Worm (Caenorhabditis elegans): ENCODE measurements around the gene CD4.1.

Gene CD4.1

DNA sequence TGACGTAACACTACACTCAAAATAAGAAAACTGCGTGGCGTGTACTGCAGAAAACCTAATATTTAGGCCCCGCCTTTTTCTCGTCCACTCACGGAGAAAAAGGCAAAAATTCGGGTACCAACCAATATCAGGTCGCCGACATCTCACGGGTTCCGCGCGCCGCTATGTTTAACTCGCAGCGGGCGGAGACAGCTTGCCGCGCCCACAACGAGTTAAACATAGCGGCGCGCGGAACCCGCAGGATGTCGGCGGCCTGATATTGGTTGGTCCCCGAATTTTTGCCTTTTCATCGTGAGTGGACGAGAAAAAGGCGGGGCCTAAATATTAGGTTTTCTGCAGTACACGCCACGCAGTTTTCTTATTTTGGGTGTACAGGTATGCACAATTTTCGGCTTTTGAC is 3.9 kb upstream of the CD4.1 start:
- TF ChIP-seq set-16 (GFP tag; IDR thresholded peaks at IDR 0.05) = peak; percentile 28; the same call in 1 of the 2 replicates
- TF ChIP-seq aha-1 (tag) = peak; percentile 28

DNA sequence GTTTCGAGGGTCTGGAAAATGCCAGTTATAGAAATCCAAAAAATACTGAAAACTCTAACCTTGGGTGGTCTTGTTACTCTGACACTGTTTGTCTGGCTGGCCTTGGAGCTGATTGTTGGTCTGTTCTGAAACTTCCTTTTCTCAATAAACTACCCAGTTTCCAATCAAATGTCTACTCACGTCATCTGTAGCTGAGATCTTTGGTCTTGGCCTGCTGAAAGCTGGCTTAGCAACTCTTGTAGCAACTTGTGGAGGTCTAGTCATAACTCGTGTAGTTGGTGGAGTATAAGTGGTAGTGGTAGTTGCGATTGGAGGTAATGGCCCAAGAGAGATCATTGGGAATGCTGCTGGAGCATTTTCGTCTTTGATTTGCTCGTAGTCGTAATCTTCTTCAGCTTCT is 3.8 kb downstream of the CD4.1 start:
- peak in 1 of 2 experiments; percentile 91 for TF ChIP-seq unc-62 (GFP tag; optimal IDR thresholded peaks at IDR 0.05 in 1 of 2)
- TF ChIP-seq unc-62 (tag; optimal IDR thresholded peaks at IDR 0.05) = no peak
- no peak for TF ChIP-seq madf-5 (GFP tag; IDR thresholded peaks at IDR 0.05)

DNA sequence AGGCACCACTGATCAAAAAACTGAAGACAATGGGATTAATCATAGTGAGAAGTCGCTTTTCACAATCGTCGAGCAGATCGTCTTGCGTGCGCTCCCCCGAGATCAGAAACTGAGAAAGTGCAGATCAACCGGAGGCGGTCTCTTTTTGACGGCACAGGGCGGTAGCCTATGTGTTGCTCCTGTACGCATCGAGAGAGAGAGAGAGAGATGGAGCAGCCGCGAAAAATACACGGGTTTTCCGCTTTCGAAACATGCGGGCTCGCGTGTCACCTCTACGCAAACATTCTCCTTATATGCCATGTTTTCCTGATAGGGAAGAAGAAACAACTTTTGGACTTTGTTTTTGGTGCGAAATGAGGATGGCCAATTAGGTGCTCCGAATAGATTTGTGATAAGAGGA is 6.8 kb downstream of the CD4.1 start, which contains the start of gene lrpc-1:
TSS of gene lrpc-1 (minus strand) at position 101 of the 400 bp plus-strand sequence.
- TF ChIP-seq ceh-32 (tag; optimal IDR thresholded peaks at IDR 0.05; ENCODE audit: poor library complexity) = no peak
- no peak for TF ChIP-seq egl-43 (GFP tag; IDR thresholded peaks at IDR 0.05)
- TF ChIP-seq daf-12 (tag; optimal IDR thresholded peaks at IDR 0.05) = no peak
- no peak for TF ChIP-seq nhr-28 (tag; optimal IDR thresholded peaks at IDR 0.05)
- no peak for TF ChIP-seq F49E8.2 (tag; optimal IDR thresholded peaks at IDR 0.05; ENCODE audit: borderline replicate concordance)
- TF ChIP-seq nhr-6 (tag; optimal IDR thresholded peaks at IDR 0.05) = no peak
- no peak for TF ChIP-seq madf-5 (GFP tag; IDR thresholded peaks at IDR 0.05)
- TF ChIP-seq fos-1 (tag; optimal IDR thresholded peaks at IDR 0.05) = no peak
- TF ChIP-seq Y105C5A.15 (GFP tag; IDR thresholded peaks at IDR 0.05) = no peak
- no peak for TF ChIP-seq dpl-1 (GFP tag; optimal IDR thresholded peaks at IDR 0.05)
- no peak for TF ChIP-seq ceh-20 (GFP tag; IDR thresholded peaks at IDR 0.05)
- no peak for TF ChIP-seq gei-8 (GFP tag; optimal IDR thresholded peaks at IDR 0.05)
- no peak for TF ChIP-seq cey-2 (tag; optimal IDR thresholded peaks at IDR 0.05; ENCODE audit: borderline replicate concordance, insufficient read depth)
- no peak for TF ChIP-seq nhr-111 (GFP tag; optimal IDR thresholded peaks at IDR 0.05)
- no peak for TF ChIP-seq nhr-48 (tag; optimal IDR thresholded peaks at IDR 0.05)
- TF ChIP-seq tra-1 (GFP tag; IDR thresholded peaks at IDR 0.05) = no peak
- no peak for TF ChIP-seq zip-11 (GFP tag; IDR thresholded peaks at IDR 0.05)
- no peak for TF ChIP-seq daf-19 (GFP tag; conservative IDR thresholded peaks at IDR 0.05)
- no peak for TF ChIP-seq nhr-76 (tag; optimal IDR thresholded peaks at IDR 0.05)
- no peak for TF ChIP-seq hif-1 (tag; optimal IDR thresholded peaks at IDR 0.05)

DNA sequence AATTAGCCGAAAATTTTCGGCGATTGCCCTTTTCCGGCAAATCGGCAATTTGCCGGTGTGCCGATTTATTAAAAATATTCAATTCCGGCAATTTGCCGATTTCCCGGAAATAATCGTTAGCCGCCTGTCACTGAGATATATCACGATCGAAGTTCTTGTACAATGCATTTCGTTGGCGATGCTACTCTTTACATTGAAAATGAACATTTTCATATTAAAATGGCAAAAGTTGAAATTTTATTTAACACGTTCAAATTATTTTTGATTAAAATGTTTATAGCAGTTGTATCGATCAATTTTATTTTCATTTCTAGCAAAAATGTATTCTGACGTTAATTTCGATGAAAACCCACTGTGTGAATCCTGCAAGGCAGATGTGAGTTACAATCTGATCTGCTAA is 8.4 kb downstream of the CD4.1 start, which contains the start of gene M03E7.3:
TSS of gene M03E7.3 (plus strand) at position 301 of the 400 bp plus-strand sequence.
- TF ChIP-seq aha-1 (tag) (no peak), gei-8 (GFP tag; optimal IDR thresholded peaks at IDR 0.05) (no peak), Y105C5A.15 (GFP tag; IDR thresholded peaks at IDR 0.05) (no peak), fos-1 (tag; optimal IDR thresholded peaks at IDR 0.05) (no peak), ceh-44 (GFP tag; IDR thresholded peaks at IDR 0.05) (no peak), daf-8 (GFP tag; IDR thresholded peaks at IDR 0.05) (no peak), snpc-4 (tag; optimal IDR thresholded peaks at IDR 0.05) (no peak), sdz-12 (GFP tag; optimal IDR thresholded peaks at IDR 0.05) (no peak), lin-29 (GFP tag; IDR thresholded peaks at IDR 0.05) (no peak), egl-43 (GFP tag; IDR thresholded peaks at IDR 0.05) (no peak)

DNA sequence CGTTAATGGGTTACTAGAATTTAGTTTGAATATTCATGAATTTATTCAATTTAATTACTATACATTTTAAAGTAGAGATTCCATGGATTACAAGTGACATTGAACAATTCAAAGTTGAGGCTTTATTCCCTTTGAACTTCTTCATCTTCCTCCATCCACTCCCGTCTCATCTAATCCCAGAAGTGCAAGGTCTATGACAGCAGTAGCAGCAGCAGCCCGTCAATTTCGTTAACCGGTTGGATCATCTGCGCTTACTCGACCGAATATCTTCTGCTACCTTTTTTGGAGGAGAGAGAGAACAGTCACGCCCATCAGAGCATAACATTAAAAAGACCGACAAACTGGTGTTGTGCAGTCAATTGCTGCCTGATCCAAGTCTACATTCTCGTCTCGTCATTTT is 10.9 kb downstream of the CD4.1 start, which contains the start of gene M03E7.2:
TSS of gene M03E7.2 (plus strand) at position 301 of the 400 bp plus-strand sequence.
- no peak for TF ChIP-seq jun-1 (tag; optimal IDR thresholded peaks at IDR 0.05)
- TF ChIP-seq snpc-1.2 (GFP tag; IDR thresholded peaks at IDR 0.05) = no peak
- no peak for TF ChIP-seq lim-7 (GFP tag; IDR thresholded peaks at IDR 0.05)
- no peak for TF ChIP-seq nhr-10 (tag; optimal IDR thresholded peaks at IDR 0.05)
- TF ChIP-seq aha-1 (tag) = no peak
- no peak for TF ChIP-seq unc-130 (GFP tag; optimal IDR thresholded peaks at IDR 0.05)
- TF ChIP-seq lin-13 (GFP tag; optimal IDR thresholded peaks at IDR 0.05) = no peak
- TF ChIP-seq arid-1 (GFP tag; conservative IDR thresholded peaks at IDR 0.05) = no peak
- no peak for TF ChIP-seq daf-19 (GFP tag; conservative IDR thresholded peaks at IDR 0.05)
- TF ChIP-seq lin-39 (tag; optimal IDR thresholded peaks at IDR 0.05) = no peak
- TF ChIP-seq ceh-44 (GFP tag; IDR thresholded peaks at IDR 0.05) = no peak
- TF ChIP-seq ceh-28 (tag; optimal IDR thresholded peaks at IDR 0.05) = no peak
- no peak for TF ChIP-seq nhr-41 (GFP tag; IDR thresholded peaks at IDR 0.05)
- TF ChIP-seq daf-16 (GFP tag; optimal IDR thresholded peaks at IDR 0.05) = no peak
- TF ChIP-seq daf-16 (tag; optimal IDR thresholded peaks at IDR 0.05) = no peak
- no peak for TF ChIP-seq zip-11 (GFP tag; IDR thresholded peaks at IDR 0.05)
- no peak for TF ChIP-seq lin-29 (GFP tag; IDR thresholded peaks at IDR 0.05)
- TF ChIP-seq nhr-42 (GFP tag; IDR thresholded peaks at IDR 0.05) = no peak
- no peak for TF ChIP-seq lsy-2 (tag; optimal IDR thresholded peaks at IDR 0.05)
- TF ChIP-seq mdt-29 (GFP tag; IDR thresholded peaks at IDR 0.05) = no peak

Data from whole organism, L4 larva.